Worm (Caenorhabditis elegans) whole organism, L1 larva: ENCODE data around the gene C34F6.9.

Experiments
- fos-1 ChIP-seq: fragments of 150-350 bp; optimal IDR thresholded peaks from 2 replicates; lab custom pipeline; 2014; ENCODE audit warnings: missing biosample characterization, missing genetic modification characterization
- mep-1 ChIP-seq: fragments of 150-350 bp; optimal IDR thresholded peaks from 2 replicates; lab custom pipeline; 2014; ENCODE audit warnings: missing biosample characterization, missing genetic modification characterization
- nhr-11 ChIP-seq: fragments of 150-350 bp; optimal IDR thresholded peaks from 2 replicates; lab custom pipeline; 2014; ENCODE audit warnings: missing biosample characterization, missing genetic modification characterization
- nhr-28 ChIP-seq: fragments of 150-350 bp; optimal IDR thresholded peaks from 2 replicates; lab custom pipeline; 2014; ENCODE audit warnings: missing biosample characterization, missing genetic modification characterization
- unc-62 ChIP-seq: fragments of 150-350 bp; optimal IDR thresholded peaks from 2 replicates; lab custom pipeline; 2014; ENCODE audit warnings: missing biosample characterization, missing genetic modification reagents, missing genetic modification characterization

- TF ChIP-seq nhr-28 (tag; lab: Kevin White, UChicago) (no peak), nhr-11 (tag; lab: Kevin White, UChicago) (no peak), unc-62 (GFP tag; lab: Kevin White, UChicago) (no peak), mep-1 (no peak), fos-1 (tag; lab: Kevin White, UChicago) (no peak)
Measured at ce11 chrX:11189515-11189914, 32.9 kb downstream of the C34F6.9 start, which contains the start of gene F13D2.1.
